Fruit fly (Drosophila melanogaster): Measurements from ENCODE around the gene gammaSnap2.

Gene gammaSnap2

DNA sequence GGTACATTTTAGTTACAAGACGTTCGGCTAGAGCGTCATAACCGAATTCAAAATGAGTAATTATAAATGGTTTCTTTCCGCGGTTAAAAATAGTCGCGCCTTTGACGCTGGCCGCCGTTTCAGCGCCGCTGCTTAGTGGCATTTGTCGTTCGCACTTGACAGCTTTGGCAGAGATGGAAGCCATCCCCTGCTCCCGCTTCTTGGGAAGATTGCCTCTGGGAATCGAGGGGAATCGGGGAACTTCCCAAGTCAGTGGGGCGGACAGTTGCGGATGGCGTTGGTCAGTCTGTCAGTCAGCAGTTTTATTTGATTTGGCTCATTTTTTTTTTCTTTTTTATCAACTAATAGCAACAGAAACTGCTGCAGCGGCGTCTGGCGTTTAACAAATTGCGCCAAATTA is 14.4 kb downstream of the gammaSnap2 start:
- TF ChIP-seq sens (GFP tag) (peak; percentile 64), CG14441 (GFP tag; IDR thresholded peaks at IDR 0.05) (no peak), ci (GFP tag; IDR thresholded peaks at IDR 0.05) (0 out of 3 replicates have a peak, but pooled peaks have one; percentile 15), crol (GFP tag; IDR thresholded peaks at IDR 0.05) (0 out of 2 replicates have a peak, but pooled peaks have one; percentile 22), CG12769 (tag; optimal IDR thresholded peaks at IDR 0.05) (peak; percentile 58), YL-1 (GFP tag; optimal IDR thresholded peaks at IDR 0.05) (no peak)

DNA sequence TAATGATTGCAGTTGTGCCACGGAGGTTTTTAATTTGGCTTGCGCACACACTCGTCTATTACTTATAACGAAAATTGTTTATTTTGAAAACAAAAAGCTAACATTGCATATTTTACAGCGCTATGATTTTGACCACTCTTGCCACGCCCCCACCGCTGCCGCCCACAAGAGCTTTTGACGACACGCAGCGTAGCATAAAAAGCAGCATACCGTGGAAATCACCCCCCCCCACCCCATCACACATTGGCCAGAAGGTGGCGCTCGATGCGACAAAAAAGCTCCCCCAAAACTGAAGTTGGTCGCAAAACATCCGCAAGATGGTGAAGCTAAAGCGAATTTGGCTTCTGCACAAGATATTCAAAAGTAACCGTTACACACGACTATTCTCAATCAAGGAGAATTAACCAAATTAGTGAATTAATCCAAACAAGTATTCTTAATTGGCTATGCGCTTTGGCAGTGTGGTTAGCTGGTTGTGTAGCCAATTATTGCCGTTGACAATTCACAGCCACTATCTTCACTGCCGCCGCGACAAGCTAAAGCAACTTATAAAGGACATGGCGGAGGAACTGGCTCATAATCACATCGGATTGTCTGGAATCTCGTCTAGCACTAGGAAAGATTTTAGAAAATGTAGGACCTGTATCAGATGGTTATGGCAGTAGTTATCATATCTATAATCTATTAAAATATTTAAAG is 20.6 kb downstream of the gammaSnap2 start:
- TF ChIP-seq CG10147 (GFP tag; optimal IDR thresholded peaks at IDR 0.05) (peak; percentile 8), CG7556 (GFP tag; optimal IDR thresholded peaks at IDR 0.05) (no peak), h (optimal IDR thresholded peaks at IDR 0.05) (no peak), gfzf (GFP tag; optimal IDR thresholded peaks at IDR 0.05) (peak; percentile 14), CG16815 (GFP tag; optimal IDR thresholded peaks at IDR 0.05) (no peak), zf30C (GFP tag; optimal IDR thresholded peaks at IDR 0.05) (no peak), cato (GFP tag; optimal IDR thresholded peaks at IDR 0.05; ENCODE audit: borderline replicate concordance) (no peak), dmrt11E (tag; optimal IDR thresholded peaks at IDR 0.05) (no peak), Doc3 (GFP tag; IDR thresholded peaks at IDR 0.05; ENCODE audit: partially characterized antibody) (no peak), Asciz (GFP tag; optimal IDR thresholded peaks at IDR 0.05) (no peak), CG6272 (GFP tag; IDR thresholded peaks at IDR 0.05) (0 out of 2 replicates have a peak, but pooled peaks have one; percentile 18), croc (GFP tag; conservative IDR thresholded peaks at IDR 0.05) (no peak), sisA (GFP tag; IDR thresholded peaks at IDR 0.05) (peak; percentile 56), CG18262 (tag; optimal IDR thresholded peaks at IDR 0.05) (peak; percentile 4), Ravus (GFP tag; IDR thresholded peaks at IDR 0.05) (no peak), mam (GFP tag; optimal IDR thresholded peaks at IDR 0.05) (peak; percentile 3), GATAe (GFP tag; conservative IDR thresholded peaks at IDR 0.05) (no peak), CG1603 (tag; optimal IDR thresholded peaks at IDR 0.05) (peak; percentile 45), CG14667 (GFP tag; IDR thresholded peaks at IDR 0.05) (no peak), CG1024 (GFP tag; IDR thresholded peaks at IDR 0.05) (no peak), en (GFP tag; optimal IDR thresholded peaks at IDR 0.05) (no peak), Nf-YB (GFP tag; optimal IDR thresholded peaks at IDR 0.05) (no peak), Hey (tag; optimal IDR thresholded peaks at IDR 0.05) (no peak), corto (GFP tag; optimal IDR thresholded peaks at IDR 0.05) (no peak), ems (GFP tag; optimal IDR thresholded peaks at IDR 0.05) (no peak), slp2 (GFP tag; optimal IDR thresholded peaks at IDR 0.05) (no peak), Sox102F (GFP tag; optimal IDR thresholded peaks at IDR 0.05) (peak; percentile 31), bab2 (GFP tag; optimal IDR thresholded peaks at IDR 0.05) (peak; percentile 21), salm (tag; optimal IDR thresholded peaks at IDR 0.05) (no peak), Bdp1 (GFP tag; optimal IDR thresholded peaks at IDR 0.05) (no peak), HLH3B (GFP tag; IDR thresholded peaks at IDR 0.05) (peak; percentile 65), CG31224 (GFP tag; IDR thresholded peaks at IDR 0.05) (no peak), CG13775 (GFP tag; optimal IDR thresholded peaks at IDR 0.05) (peak; percentile 16), dan (GFP tag; IDR thresholded peaks at IDR 0.05) (no peak), CG11247 (GFP tag; IDR thresholded peaks at IDR 0.05) (peak; percentile 64), Dfd (GFP tag; optimal IDR thresholded peaks at IDR 0.05) (no peak), CG14050 (GFP tag; IDR thresholded peaks at IDR 0.05) (no peak), CG13424 (tag; optimal IDR thresholded peaks at IDR 0.05) (peak; percentile 3), Med (GFP tag) (peak; percentile 94), br (optimal IDR thresholded peaks at IDR 0.05) (no peak), chif (GFP tag; optimal IDR thresholded peaks at IDR 0.05) (no peak), Oaz (GFP tag; IDR thresholded peaks at IDR 0.05) (no peak), CHES-1-like (GFP tag; optimal IDR thresholded peaks at IDR 0.05) (no peak), Atf6 (GFP tag; IDR thresholded peaks at IDR 0.05) (0 out of 2 replicates have a peak, but pooled peaks have one; percentile 30)

All from whole organism, embryonic.